Fruit fly (Drosophila melanogaster): Measurements from ENCODE around the gene Afti.

DNA sequence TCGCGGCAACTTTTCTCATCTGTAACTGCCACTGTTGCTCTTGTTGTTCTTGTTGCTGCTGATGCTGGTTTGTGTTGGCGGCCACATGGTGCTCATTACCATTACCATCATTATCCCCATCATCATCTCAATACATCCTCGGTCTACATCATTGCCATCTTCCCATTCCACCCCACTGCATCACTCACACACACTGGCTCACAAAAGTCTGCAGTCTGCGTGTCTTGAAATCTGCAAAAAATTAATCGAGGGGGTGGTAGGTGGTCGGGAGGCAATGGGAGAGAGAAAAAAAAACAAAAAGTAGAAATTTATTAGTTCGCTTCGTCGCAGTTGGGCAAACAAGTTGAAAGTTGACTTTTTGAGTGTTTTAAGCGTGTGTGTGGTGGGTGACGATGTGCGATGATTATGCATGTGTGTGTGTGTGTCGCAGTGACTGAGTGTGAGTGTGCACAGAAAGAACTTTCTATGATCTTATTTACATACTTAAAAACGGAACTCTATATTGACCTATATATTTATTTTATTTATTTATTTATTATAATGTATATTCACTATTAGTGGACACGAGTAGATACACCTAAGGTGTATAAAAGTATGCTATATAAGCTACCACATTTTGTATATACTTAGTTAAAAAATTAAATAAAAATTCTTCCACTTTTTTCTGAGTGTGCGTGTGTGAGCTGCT, 47.0 kb downstream of the Afti start:
- TF ChIP-seq CG8478 (optimal IDR thresholded peaks at IDR 0.05), result no peak
- no peak for TF ChIP-seq CTCF (optimal IDR thresholded peaks at IDR 0.05)

All from S2 (cell line).